Worm (Caenorhabditis elegans): Measurements from ENCODE around the gene fbxa-166.

DNA sequence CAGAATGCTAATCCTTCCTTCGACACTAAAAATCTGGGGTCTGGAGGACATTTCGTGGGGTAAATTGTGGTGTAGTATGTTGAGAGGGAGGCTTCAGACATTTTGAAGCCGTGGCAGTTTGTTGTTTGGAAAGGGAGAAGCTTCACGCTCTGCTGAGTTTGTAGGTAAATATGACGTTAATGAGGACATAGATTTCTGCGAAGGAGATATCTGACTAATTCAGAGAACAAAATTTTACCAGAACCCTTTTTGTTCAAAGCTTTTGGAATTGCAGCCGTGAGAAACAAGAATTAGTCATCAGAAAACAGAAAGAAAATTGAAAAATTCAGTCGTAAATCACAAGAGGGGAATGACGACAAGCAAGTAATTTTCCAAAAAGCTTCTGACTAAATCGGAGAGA lies 21.6 kb upstream of the fbxa-166 start, which contains the start of gene srh-72:
- TF ChIP-seq ets-4 (GFP tag; optimal IDR thresholded peaks at IDR 0.05) (no peak), Y56A3A.18 (GFP tag; IDR thresholded peaks at IDR 0.05) (no peak), nfya-1 (tag; optimal IDR thresholded peaks at IDR 0.05; ENCODE audit: borderline replicate concordance, insufficient read depth) (no peak), dpl-1 (GFP tag; optimal IDR thresholded peaks at IDR 0.05) (no peak), F49E8.2 (tag; optimal IDR thresholded peaks at IDR 0.05; ENCODE audit: insufficient read depth) (no peak), nhr-80 (tag; optimal IDR thresholded peaks at IDR 0.05) (no peak), lin-54 (GFP tag; optimal IDR thresholded peaks at IDR 0.05) (no peak), ama-1 (optimal IDR thresholded peaks at IDR 0.05) (no peak), ama-1 (GFP tag; optimal IDR thresholded peaks at IDR 0.05) (no peak), xnd-1 (tag; optimal IDR thresholded peaks at IDR 0.05) (no peak), snpc-4 (GFP tag; optimal IDR thresholded peaks at IDR 0.05) (no peak), snpc-4 (tag; optimal IDR thresholded peaks at IDR 0.05) (no peak), K11D2.4 (GFP tag; IDR thresholded peaks at IDR 0.05) (no peak), rpc-1 (optimal IDR thresholded peaks at IDR 0.05) (no peak), rpc-1 (tag; optimal IDR thresholded peaks at IDR 0.05) (no peak), unc-62 (GFP tag; optimal IDR thresholded peaks at IDR 0.05) (no peak), him-1 (tag; optimal IDR thresholded peaks at IDR 0.05) (no peak)
